Worm (Caenorhabditis elegans): Measurements from ENCODE around the gene K07F5.8.

K07F5.8 gene

DNA sequence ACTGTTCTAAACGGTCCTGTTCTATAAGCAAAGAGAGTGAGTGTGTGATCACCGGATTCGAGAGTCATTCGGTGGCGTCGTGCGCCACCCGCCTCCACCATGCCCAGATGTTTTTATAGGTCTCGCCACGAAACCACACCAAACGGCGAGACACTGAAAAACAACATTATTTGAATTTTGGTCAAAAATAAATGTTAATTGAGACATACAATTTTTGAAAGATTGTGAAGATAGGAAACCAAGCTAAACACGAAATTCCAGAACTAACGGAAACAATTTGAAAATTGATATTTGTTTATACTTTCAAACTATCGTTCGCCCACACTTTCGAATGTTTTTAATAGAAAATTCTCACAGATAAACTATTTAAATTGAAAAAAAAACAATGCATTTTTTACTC is 25.0 kb downstream of the K07F5.8 start, which contains the start of gene catp-6:
TSS of gene catp-6 (minus strand) at position 101 of the 400 bp plus-strand sequence.
- TF ChIP-seq fos-1 (tag; optimal IDR thresholded peaks at IDR 0.05): no peak
- TF ChIP-seq peb-1 (tag; optimal IDR thresholded peaks at IDR 0.05): no peak
- TF ChIP-seq sma-9 (GFP tag; optimal IDR thresholded peaks at IDR 0.05): no peak
- TF ChIP-seq sma-9 (tag; optimal IDR thresholded peaks at IDR 0.05): no peak
- TF ChIP-seq gmeb-1 (tag; optimal IDR thresholded peaks at IDR 0.05): no peak
- TF ChIP-seq nhr-237 (tag; optimal IDR thresholded peaks at IDR 0.05): no peak
- no peak for TF ChIP-seq R02D3.7 (tag; optimal IDR thresholded peaks at IDR 0.05)
- TF ChIP-seq aly-2 (tag; optimal IDR thresholded peaks at IDR 0.05): no peak
- TF ChIP-seq nhr-21 (tag; optimal IDR thresholded peaks at IDR 0.05): no peak
- TF ChIP-seq nhr-129 (tag; optimal IDR thresholded peaks at IDR 0.05): no peak
- TF ChIP-seq mdl-1 (tag; optimal IDR thresholded peaks at IDR 0.05): no peak
- TF ChIP-seq lin-11 (tag; optimal IDR thresholded peaks at IDR 0.05): no peak
- no peak for TF ChIP-seq ztf-11 (tag; optimal IDR thresholded peaks at IDR 0.05)

ce11 chrIV:9822585-9822984 is 26.9 kb downstream of the K07F5.8 start:
- TF ChIP-seq lin-39 (tag; optimal IDR thresholded peaks at IDR 0.05): no peak
- TF ChIP-seq ztf-4 (tag; optimal IDR thresholded peaks at IDR 0.05): no peak
- no peak for TF ChIP-seq C34F6.9 (tag; optimal IDR thresholded peaks at IDR 0.05)
- TF ChIP-seq F13H6.1 (tag; optimal IDR thresholded peaks at IDR 0.05): no peak
- TF ChIP-seq nhr-11 (tag; optimal IDR thresholded peaks at IDR 0.05): no peak
- TF ChIP-seq unc-62 (GFP tag; optimal IDR thresholded peaks at IDR 0.05): no peak
- no peak for TF ChIP-seq nhr-12 (tag; optimal IDR thresholded peaks at IDR 0.05)
- TF ChIP-seq ztf-1 (GFP tag; conservative IDR thresholded peaks at IDR 0.05): no peak
- no peak for TF ChIP-seq Y55F3AM.14 (GFP tag; optimal IDR thresholded peaks at IDR 0.05)

- TF ChIP-seq nhr-21 (tag; optimal IDR thresholded peaks at IDR 0.05): no peak
- TF ChIP-seq nhr-23 (tag; optimal IDR thresholded peaks at IDR 0.05): no peak
- no peak for TF ChIP-seq ztf-4 (tag; optimal IDR thresholded peaks at IDR 0.05)
- TF ChIP-seq lsy-2 (tag; optimal IDR thresholded peaks at IDR 0.05): no peak
- TF ChIP-seq skn-1 (tag; optimal IDR thresholded peaks at IDR 0.05): no peak
- TF ChIP-seq alr-1 (tag; optimal IDR thresholded peaks at IDR 0.05): no peak
- TF ChIP-seq ceh-16 (tag; optimal IDR thresholded peaks at IDR 0.05): no peak
- no peak for TF ChIP-seq ama-1 (optimal IDR thresholded peaks at IDR 0.05)
- no peak for TF ChIP-seq gmeb-1 (tag; optimal IDR thresholded peaks at IDR 0.05)
- TF ChIP-seq unc-62 (GFP tag; optimal IDR thresholded peaks at IDR 0.05): no peak
- TF ChIP-seq nhr-129 (tag; optimal IDR thresholded peaks at IDR 0.05): no peak
- TF ChIP-seq snpc-4 (tag; optimal IDR thresholded peaks at IDR 0.05): no peak
- TF ChIP-seq unc-39 (tag; optimal IDR thresholded peaks at IDR 0.05): no peak
- TF ChIP-seq nhr-25 (tag; optimal IDR thresholded peaks at IDR 0.05): no peak
- no peak for TF ChIP-seq ztf-1 (GFP tag; conservative IDR thresholded peaks at IDR 0.05)
Measured at ce11 chrIV:9821621-9822020, 27.9 kb downstream of the K07F5.8 start, which contains the start of gene col-123. TSS of gene col-123 (plus strand) at chrIV:9821921.

- TF ChIP-seq unc-62 (GFP tag; optimal IDR thresholded peaks at IDR 0.05) (no peak), skn-1 (tag; optimal IDR thresholded peaks at IDR 0.05) (no peak), ceh-16 (tag; optimal IDR thresholded peaks at IDR 0.05) (no peak), dmd-4 (tag; optimal IDR thresholded peaks at IDR 0.05) (no peak), lin-39 (tag; optimal IDR thresholded peaks at IDR 0.05) (no peak), crh-2 (tag; optimal IDR thresholded peaks at IDR 0.05) (no peak), ZK546.5 (tag; optimal IDR thresholded peaks at IDR 0.05) (no peak), peb-1 (tag; optimal IDR thresholded peaks at IDR 0.05) (no peak), aly-2 (tag; optimal IDR thresholded peaks at IDR 0.05) (no peak), egl-27 (tag; optimal IDR thresholded peaks at IDR 0.05) (no peak), nhr-21 (tag; optimal IDR thresholded peaks at IDR 0.05) (no peak)
Measured at ce11 chrIV:9815432-9815831, 34.1 kb downstream of the K07F5.8 start, which contains the start of gene egl-20. TSS of gene egl-20 (minus strand) at chrIV:9815532.

DNA sequence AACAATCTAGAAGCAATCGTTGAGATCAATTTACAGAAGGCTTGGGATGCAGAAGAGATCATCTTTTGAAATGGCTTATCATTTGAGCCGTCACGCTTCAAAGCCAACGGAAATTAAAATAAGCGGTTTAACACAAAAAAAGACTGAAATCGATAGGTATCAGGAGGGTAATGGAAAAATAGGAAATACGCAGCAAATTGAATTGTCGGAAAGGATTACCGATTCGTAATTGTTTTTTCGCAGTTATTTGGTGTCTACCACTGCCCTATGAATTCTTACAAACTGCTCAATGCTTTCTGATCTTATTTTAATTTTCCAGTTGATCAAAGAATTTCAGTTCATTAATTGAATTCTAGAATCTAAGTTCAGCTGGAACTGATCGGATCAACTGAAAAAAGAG is 38.0 kb downstream of the K07F5.8 start:
- TF ChIP-seq ztf-11 (tag; optimal IDR thresholded peaks at IDR 0.05): no peak
- no peak for TF ChIP-seq nhr-10 (tag; optimal IDR thresholded peaks at IDR 0.05)
- TF ChIP-seq egl-27 (tag; optimal IDR thresholded peaks at IDR 0.05): no peak
- no peak for TF ChIP-seq ZK546.5 (tag; optimal IDR thresholded peaks at IDR 0.05)
- TF ChIP-seq dmd-4 (tag; optimal IDR thresholded peaks at IDR 0.05): no peak
- no peak for TF ChIP-seq nhr-23 (tag; optimal IDR thresholded peaks at IDR 0.05)
- TF ChIP-seq unc-55 (GFP tag; optimal IDR thresholded peaks at IDR 0.05): no peak
- TF ChIP-seq zag-1 (tag; optimal IDR thresholded peaks at IDR 0.05): no peak
- no peak for TF ChIP-seq ztf-4 (tag; optimal IDR thresholded peaks at IDR 0.05)
- no peak for TF ChIP-seq sem-4 (tag; optimal IDR thresholded peaks at IDR 0.05)
- TF ChIP-seq nhr-237 (tag; optimal IDR thresholded peaks at IDR 0.05): no peak
- no peak for TF ChIP-seq mab-5 (tag; optimal IDR thresholded peaks at IDR 0.05)
- TF ChIP-seq snpc-4 (tag; optimal IDR thresholded peaks at IDR 0.05): no peak
- TF ChIP-seq peb-1 (tag; optimal IDR thresholded peaks at IDR 0.05): no peak
- TF ChIP-seq lin-39 (tag; optimal IDR thresholded peaks at IDR 0.05): no peak
- no peak for TF ChIP-seq nhr-77 (tag; optimal IDR thresholded peaks at IDR 0.05)
- no peak for TF ChIP-seq fos-1 (tag; optimal IDR thresholded peaks at IDR 0.05)
- TF ChIP-seq ceh-82 (tag; optimal IDR thresholded peaks at IDR 0.05): no peak
- no peak for TF ChIP-seq sma-9 (GFP tag; optimal IDR thresholded peaks at IDR 0.05)
- TF ChIP-seq sma-9 (tag; optimal IDR thresholded peaks at IDR 0.05): no peak
- no peak for TF ChIP-seq aly-2 (tag; optimal IDR thresholded peaks at IDR 0.05)
